Fruit fly (Drosophila melanogaster) whole organism, embryonic: ENCODE data around the gene CG17472.

ENCODE experiments used
- Adf1 ChIP-seq: fragments of 200-800 bp; sonication (Bioruptor generic); IDR thresholded peaks from 2 replicates; pipeline ENCODE4 v1.3.6; 2022; ENCODE audit warnings: missing biosample characterization, missing genetic modification characterization
- BEAF-32 ChIP-seq: fragments of 200-800 bp; sonication (Bioruptor generic); optimal IDR thresholded peaks from 3 replicates; lab custom pipeline; 2017; ENCODE audit warnings: missing biosample characterization, missing genetic modification characterization, mild to moderate bottlenecking, moderate library complexity, missing genetic modification reagents
- C15 ChIP-seq: fragments of 200-800 bp; sonication (Bioruptor generic); IDR thresholded peaks from 3 replicates; pipeline ENCODE4 v1.3.6; 2022; ENCODE audit warnings: missing biosample characterization, missing genetic modification characterization
- CG10267 ChIP-seq: fragments of 200-800 bp; sonication (Bioruptor generic); optimal IDR thresholded peaks from 2 replicates; lab custom pipeline; 2018; ENCODE audit warnings: missing biosample characterization, mild to moderate bottlenecking, missing genetic modification characterization, moderate library complexity
- CG10366 ChIP-seq: fragments of 200-800 bp; sonication (Bioruptor generic); IDR thresholded peaks from 2 replicates; pipeline ENCODE4 v1.3.6; 2022; ENCODE audit warnings: missing biosample characterization, missing genetic modification characterization
- CG11695 ChIP-seq: fragments of 200-800 bp; sonication (Bioruptor generic); IDR thresholded peaks from 3 replicates; pipeline ENCODE4 v1.3.6; 2022; ENCODE audit warnings: missing biosample characterization, missing genetic modification characterization
- CG13287 ChIP-seq: fragments of 200-800 bp; sonication (Bioruptor generic); IDR thresholded peaks from 2 replicates; pipeline ENCODE4 v1.3.6; 2022; ENCODE audit warnings: missing biosample characterization, missing genetic modification characterization; ENCODE audit not compliant: partially characterized antibody
- CG13894 ChIP-seq: fragments of 200-800 bp; sonication (Bioruptor generic); optimal IDR thresholded peaks from 3 replicates; lab custom pipeline; 2018; ENCODE audit warnings: missing biosample characterization, mild to moderate bottlenecking, missing genetic modification characterization, moderate library complexity
- CG14667 ChIP-seq: fragments of 200-800 bp; sonication (Bioruptor generic); IDR thresholded peaks from 2 replicates; pipeline ENCODE4 v1.3.6; 2022; ENCODE audit warnings: missing biosample characterization, missing genetic modification characterization
- CG14710 ChIP-seq: fragments of 200-800 bp; sonication (Bioruptor generic); optimal IDR thresholded peaks from 3 replicates; lab custom pipeline; 2019; ENCODE audit warnings: missing biosample characterization, mild to moderate bottlenecking, missing genetic modification characterization, moderate library complexity
- CG15269 ChIP-seq: fragments of 200-800 bp; sonication (Bioruptor generic); optimal IDR thresholded peaks from 2 replicates; lab custom pipeline; 2018; ENCODE audit warnings: missing biosample characterization, mild to moderate bottlenecking, missing genetic modification characterization, moderate library complexity
- CG17186 ChIP-seq: fragments of 200-800 bp; sonication (Bioruptor generic); optimal IDR thresholded peaks from 3 replicates; lab custom pipeline; 2017; ENCODE audit warnings: missing biosample characterization, missing genetic modification reagents, missing genetic modification characterization
- CG17912 ChIP-seq: fragments of 200-800 bp; sonication (Bioruptor generic); optimal IDR thresholded peaks from 2 replicates; lab custom pipeline; 2018; ENCODE audit warnings: missing biosample characterization, mild to moderate bottlenecking, missing genetic modification characterization
- CG2875 ChIP-seq: fragments of 200-800 bp; sonication (Bioruptor generic); optimal IDR thresholded peaks from 2 replicates; lab custom pipeline; 2017; ENCODE audit warnings: missing biosample characterization, mild to moderate bottlenecking, missing genetic modification characterization, missing genetic modification reagents
- CG30403 ChIP-seq: fragments of 200-800 bp; sonication (Bioruptor generic); optimal IDR thresholded peaks from 3 replicates; lab custom pipeline; 2016; ENCODE audit warnings: missing biosample characterization, missing genetic modification characterization
- CG31224 ChIP-seq: fragments of 200-800 bp; sonication (Bioruptor generic); IDR thresholded peaks from 2 replicates; pipeline ENCODE4 v1.3.6; 2022; ENCODE audit warnings: missing biosample characterization, missing genetic modification characterization
- CG3163 ChIP-seq: fragments of 200-800 bp; sonication (Bioruptor generic); optimal IDR thresholded peaks from 3 replicates; lab custom pipeline; 2016; ENCODE audit warnings: missing biosample characterization, missing genetic modification characterization
- CG4360 ChIP-seq: fragments of 200-800 bp; sonication (Bioruptor generic); IDR thresholded peaks from 2 replicates; pipeline ENCODE4 v1.3.6; 2022; ENCODE audit warnings: missing biosample characterization, missing genetic modification characterization
- CG4730 ChIP-seq: fragments of 200-800 bp; sonication (Bioruptor generic); IDR thresholded peaks from 2 replicates; pipeline ENCODE4 v1.3.6; 2022; ENCODE audit warnings: missing biosample characterization, missing genetic modification characterization
- CG8089 ChIP-seq: fragments of 200-800 bp; sonication (Bioruptor generic); optimal IDR thresholded peaks from 3 replicates; lab custom pipeline; 2016; ENCODE audit warnings: missing biosample characterization, missing genetic modification characterization
- CG8765 ChIP-seq: fragments of 200-800 bp; sonication (Bioruptor generic); IDR thresholded peaks from 2 replicates; pipeline ENCODE4 v1.3.6; 2022; ENCODE audit warnings: missing biosample characterization, missing genetic modification characterization
- CG8944 ChIP-seq: fragments of 200-800 bp; sonication (Bioruptor generic); optimal IDR thresholded peaks from 3 replicates; lab custom pipeline; 2016; ENCODE audit warnings: missing biosample characterization, missing genetic modification characterization
- Dll ChIP-seq: fragments of 200-800 bp; sonication (Bioruptor generic); IDR thresholded peaks from 4 replicates; pipeline ENCODE4 v1.3.6; 2022; ENCODE audit warnings: missing biosample characterization, missing genetic modification characterization; ENCODE audit not compliant: partially characterized antibody
- Dp ChIP-seq: fragments of 200-800 bp; sonication (Bioruptor generic); optimal IDR thresholded peaks from 2 replicates; lab custom pipeline; 2018; ENCODE audit warnings: missing biosample characterization, mild to moderate bottlenecking, missing genetic modification characterization, moderate library complexity
- Hsf ChIP-seq: fragments of 200-800 bp; sonication (Bioruptor generic); optimal IDR thresholded peaks from 3 replicates; lab custom pipeline; 2016; ENCODE audit warnings: missing biosample characterization, missing genetic modification characterization
- Kr ChIP-seq: fragments of 200-800 bp; sonication (Bioruptor generic); optimal IDR thresholded peaks from 2 replicates; lab custom pipeline; 2017; ENCODE audit warnings: missing biosample characterization, mild to moderate bottlenecking, missing genetic modification characterization
- Lhr ChIP-seq: fragments of 200-800 bp; sonication (Bioruptor generic); optimal IDR thresholded peaks from 3 replicates; lab custom pipeline; 2017; ENCODE audit warnings: mild to moderate bottlenecking, missing biosample characterization, missing genetic modification reagents, missing genetic modification characterization
- MESR4 ChIP-seq: fragments of 200-800 bp; sonication (Bioruptor generic); optimal IDR thresholded peaks from 2 replicates; lab custom pipeline; 2018; ENCODE audit warnings: missing biosample characterization, mild to moderate bottlenecking, missing genetic modification characterization, moderate library complexity
- NC2β ChIP-seq: fragments of 200-800 bp; sonication (Bioruptor generic); optimal IDR thresholded peaks from 2 replicates; lab custom pipeline; 2016; ENCODE audit warnings: missing biosample characterization, missing genetic modification characterization
- Nf-YA ChIP-seq: fragments of 200-800 bp; sonication (Bioruptor generic); IDR thresholded peaks from 2 replicates; pipeline ENCODE4 v1.3.6; 2022; ENCODE audit warnings: missing biosample characterization, missing genetic modification characterization
- PHDP ChIP-seq: fragments of 200-800 bp; sonication (Bioruptor generic); optimal IDR thresholded peaks from 3 replicates; lab custom pipeline; 2018; ENCODE audit warnings: missing biosample characterization, mild to moderate bottlenecking, missing genetic modification characterization, moderate library complexity
- Six4 ChIP-seq: fragments of 200-800 bp; sonication (Bioruptor generic); optimal IDR thresholded peaks from 2 replicates; lab custom pipeline; 2016; ENCODE audit warnings: missing biosample characterization, missing genetic modification characterization
- Sox100B ChIP-seq: fragments of 200-800 bp; sonication (Bioruptor generic); optimal IDR thresholded peaks from 3 replicates; lab custom pipeline; 2018; ENCODE audit warnings: missing biosample characterization, mild to moderate bottlenecking, missing genetic modification characterization
- Xbp1 ChIP-seq: fragments of 200-800 bp; sonication (Bioruptor generic); optimal IDR thresholded peaks from 3 replicates; lab custom pipeline; 2016; ENCODE audit warnings: missing biosample characterization, mild to moderate bottlenecking, missing genetic modification characterization
- aop ChIP-seq: fragments of 200-800 bp; sonication (Bioruptor generic); IDR thresholded peaks from 2 replicates; pipeline ENCODE4 v1.3.6; 2022; ENCODE audit warnings: missing biosample characterization, missing genetic modification characterization
- dmrt11E ChIP-seq: fragments of 200-800 bp; sonication (Bioruptor generic); optimal IDR thresholded peaks from 3 replicates; lab custom pipeline; 2018; ENCODE audit warnings: missing biosample characterization, mild to moderate bottlenecking, missing genetic modification characterization, moderate library complexity
- emc ChIP-seq: fragments of 200-800 bp; sonication (Bioruptor generic); optimal IDR thresholded peaks from 2 replicates; lab custom pipeline; 2016; ENCODE audit warnings: missing biosample characterization, missing genetic modification characterization
- grau ChIP-seq: fragments of 200-800 bp; optimal IDR thresholded peaks from 3 replicates; lab custom pipeline; 2019; ENCODE audit warnings: missing biosample characterization, mild to moderate bottlenecking, missing genetic modification characterization, moderate library complexity
- hb ChIP-seq: fragments of 200-800 bp; sonication (Bioruptor generic); IDR thresholded peaks from 3 replicates; pipeline ENCODE4 v1.3.6; 2022; ENCODE audit warnings: missing biosample characterization, missing genetic modification characterization; ENCODE audit not compliant: partially characterized antibody
- lilli ChIP-seq: fragments of 200-800 bp; sonication (Bioruptor generic); optimal IDR thresholded peaks from 3 replicates; lab custom pipeline; 2016; ENCODE audit warnings: missing biosample characterization, missing genetic modification characterization
- nau ChIP-seq: fragments of 200-800 bp; sonication (Bioruptor generic); optimal IDR thresholded peaks from 3 replicates; lab custom pipeline; 2017; ENCODE audit warnings: missing biosample characterization, mild to moderate bottlenecking, missing genetic modification characterization, missing genetic modification reagents
- pnt ChIP-seq: fragments of 200-800 bp; sonication (Bioruptor generic); optimal IDR thresholded peaks from 3 replicates; lab custom pipeline; 2016; ENCODE audit warnings: missing biosample characterization, missing genetic modification characterization
- pum ChIP-seq: fragments of 200-800 bp; sonication (Bioruptor generic); optimal IDR thresholded peaks from 2 replicates; lab custom pipeline; 2016; ENCODE audit warnings: missing biosample characterization, missing genetic modification characterization
- rib ChIP-seq: fragments of 200-800 bp; sonication (Bioruptor generic); IDR thresholded peaks from 2 replicates; pipeline ENCODE4 v1.3.6; 2022; ENCODE audit warnings: missing biosample characterization, missing genetic modification characterization
- row ChIP-seq: fragments of 200-800 bp; sonication (Bioruptor generic); IDR thresholded peaks from 3 replicates; pipeline ENCODE4 v1.3.6; 2022; ENCODE audit warnings: missing biosample characterization, missing genetic modification characterization
- sc ChIP-seq, 3 experiments: fragments of >200 bp in 2 of 3; fragments of 200-800 bp in 1 of 3; sonication (Bioruptor generic) in 1 of 3; optimal IDR thresholded peaks; 2 replicates in 2 of 3; 3 replicates in 1 of 3; lab custom pipeline; 2017; ENCODE audit warnings: mild to moderate bottlenecking in 1 of 3, missing biosample characterization in 1 of 3, missing genetic modification characterization in 1 of 3, missing genetic modification reagents in 1 of 3
- usp ChIP-seq: fragments of >200 bp; optimal IDR thresholded peaks from 2 replicates; lab custom pipeline; 2017; ENCODE audit warnings: missing biosample characterization, missing genetic modification characterization
- zen ChIP-seq: fragments of 200-800 bp; sonication (Bioruptor generic); optimal IDR thresholded peaks from 3 replicates; lab custom pipeline; 2018; ENCODE audit warnings: missing biosample characterization, mild to moderate bottlenecking, missing genetic modification characterization, moderate library complexity
- zfh1 ChIP-seq: fragments of 200-800 bp; sonication (Bioruptor generic); IDR thresholded peaks from 3 replicates; pipeline ENCODE4 v1.3.6; 2022; ENCODE audit warnings: missing biosample characterization, missing genetic modification characterization
- zfh2 ChIP-seq: fragments of 200-800 bp; sonication (Bioruptor generic); optimal IDR thresholded peaks from 2 replicates; lab custom pipeline; 2016; ENCODE audit warnings: missing biosample characterization, missing genetic modification characterization

Gene CG17472

DNA sequence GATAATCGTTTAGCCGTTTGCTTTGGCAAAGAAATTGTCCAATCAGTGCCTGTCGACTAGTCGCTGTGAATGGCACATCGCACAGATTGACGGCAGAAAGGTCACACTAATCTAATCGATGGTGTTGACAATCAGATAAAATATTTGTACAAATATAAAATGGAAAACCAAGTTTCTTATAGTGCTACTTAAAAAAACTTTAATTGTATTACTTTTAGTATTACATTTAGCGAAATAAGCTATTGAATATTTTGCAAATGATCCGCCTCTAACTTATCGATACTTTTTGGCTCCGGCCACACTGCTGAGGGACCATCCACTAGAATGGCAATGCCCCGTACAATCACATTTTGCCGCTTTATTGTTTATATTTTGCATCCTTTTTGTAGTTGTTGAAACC lies 21.8 kb downstream of the CG17472 start, which contains the start of the genes brun and CG2614 (continued):
- peak; percentile 86 for TF ChIP-seq lilli (GFP tag; lab: Kevin White, UChicago)
- TF ChIP-seq Six4, result peak; percentile 1
- peak; percentile 24 for TF ChIP-seq Dp
- TF ChIP-seq NC2β (GFP tag; lab: Kevin White, UChicago), result peak; percentile 59
- TF ChIP-seq Kr, result no peak
- peak; percentile 95 for TF ChIP-seq Dll (GFP tag; lab: Robert Waterston, UW)
- peak; percentile 96 for TF ChIP-seq row
- TF ChIP-seq MESR4, result no peak
- TF ChIP-seq CG30403, result peak; percentile 85
- peak; percentile 96 for TF ChIP-seq BEAF-32 (GFP tag; lab: Kevin White, UChicago)
- peak; percentile 72 for TF ChIP-seq pnt (GFP tag; lab: Kevin White, UChicago)
- 0 out of 3 replicates have a peak, but pooled peaks have one; percentile 52 for TF ChIP-seq C15 (GFP tag; lab: Robert Waterston, UW)
- peak; percentile 73; the same call in 1 of the 2 replicates for TF ChIP-seq Nf-YA (GFP tag; lab: Robert Waterston, UW)
- no peak for TF ChIP-seq CG17912 (GFP tag; lab: Kevin White, UChicago)
- no peak for TF ChIP-seq CG31224 (GFP tag; lab: Robert Waterston, UW)
- TF ChIP-seq Sox100B (GFP tag; lab: Kevin White, UChicago), result no peak
- TF ChIP-seq rib (GFP tag; lab: Robert Waterston, UW), result peak; percentile 70; the same call in 1 of the 2 replicates
- TF ChIP-seq Adf1 (GFP tag; lab: Robert Waterston, UW), result 0 out of 2 replicates have a peak, but pooled peaks have one; percentile 14
- no peak for TF ChIP-seq aop (GFP tag; lab: Robert Waterston, UW)
- TF ChIP-seq CG14710 (tag; lab: Kevin White, UChicago), result peak; percentile 86
- peak; percentile 69 for TF ChIP-seq dmrt11E
- peak; percentile 80 for TF ChIP-seq CG10366 (GFP tag; lab: Robert Waterston, UW)
- TF ChIP-seq CG11695, result 0 out of 3 replicates have a peak, but pooled peaks have one; percentile 46
- peak; percentile 71 for TF ChIP-seq CG4730
- peak; percentile 36 for TF ChIP-seq zen (tag; lab: Kevin White, UChicago)
- peak; percentile 84 for TF ChIP-seq zfh2
- TF ChIP-seq CG3163 (GFP tag; lab: Kevin White, UChicago), result peak; percentile 24
- no peak for TF ChIP-seq nau
- TF ChIP-seq CG13287 (GFP tag; lab: Robert Waterston, UW), result peak; percentile 96
- TF ChIP-seq CG4360 (GFP tag; lab: Robert Waterston, UW), result no peak
- TF ChIP-seq CG8765 (GFP tag; lab: Robert Waterston, UW), result no peak
- no peak for TF ChIP-seq usp (GFP tag; lab: Kevin White, UChicago)
- TF ChIP-seq CG13894, result no peak
- TF ChIP-seq hb, result peak; percentile 85
- TF ChIP-seq CG14667 (GFP tag; lab: Robert Waterston, UW), result peak; percentile 74
- peak; percentile 63 for TF ChIP-seq grau (tag; lab: Kevin White, UChicago)
- peak; percentile 66 for TF ChIP-seq CG8944
- TF ChIP-seq Lhr (GFP tag; lab: Kevin White, UChicago), result peak; percentile 83
- TF ChIP-seq CG2875 (GFP tag; lab: Kevin White, UChicago), result no peak
- no peak for TF ChIP-seq PHDP
- TF ChIP-seq CG10267 (tag; lab: Kevin White, UChicago), result peak; percentile 70
- peak; percentile 70 for TF ChIP-seq CG17186 (GFP tag; lab: Kevin White, UChicago)
- TF ChIP-seq sc (optimal IDR thresholded peaks at IDR 0.05; lab: Kevin White, UChicago), result no peak
- no peak for TF ChIP-seq sc (GFP tag; optimal IDR thresholded peaks at IDR 0.05; lab: Kevin White, UChicago)
- TF ChIP-seq pum, result peak; percentile 76
- peak; percentile 54 for TF ChIP-seq emc (GFP tag; lab: Kevin White, UChicago)
- peak; percentile 79 for TF ChIP-seq Hsf (GFP tag; lab: Kevin White, UChicago)
- TF ChIP-seq CG15269 (tag; lab: Kevin White, UChicago), result no peak
- peak; percentile 65; the same call in 2 of the 3 replicates for TF ChIP-seq zfh1 (GFP tag; lab: Robert Waterston, UW)
- TF ChIP-seq Xbp1 (GFP tag; lab: Kevin White, UChicago), result peak; percentile 83
- TF ChIP-seq CG8089 (GFP tag; lab: Kevin White, UChicago), result peak; percentile 37
